Fruit fly (Drosophila melanogaster): ENCODE measurements around the gene CG13784.

CG13784 gene

DNA sequence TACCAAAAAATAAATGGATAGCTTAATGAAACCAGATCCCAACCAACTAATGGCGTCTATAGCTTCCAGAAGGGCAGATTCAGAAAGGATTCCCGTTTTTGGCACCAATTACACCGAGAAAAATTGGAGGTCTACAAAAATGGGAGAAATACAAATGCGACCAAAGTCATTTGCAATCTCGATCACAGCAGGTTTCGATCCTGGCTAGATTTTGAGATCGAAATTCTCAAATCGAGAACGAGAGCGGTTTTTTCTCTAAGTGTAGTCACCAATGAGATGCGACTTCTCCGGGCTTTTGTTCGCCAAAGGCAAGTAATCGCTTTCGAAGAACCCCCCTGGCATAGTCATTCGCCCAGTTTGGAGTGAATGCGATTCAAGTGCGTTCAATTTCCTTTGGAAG, 44.0 kb downstream of the CG13784 start (continued):
- TF ChIP-seq chif (GFP tag; optimal IDR thresholded peaks at IDR 0.05) (peak in 1 of 2 experiments; percentile 44), Ravus (GFP tag; IDR thresholded peaks at IDR 0.05) (no peak), CG17385 (GFP tag; optimal IDR thresholded peaks at IDR 0.05) (no peak), Mrtf (GFP tag; IDR thresholded peaks at IDR 0.05) (peak; percentile 43; the same call in 1 of the 3 replicates), kay (GFP tag; optimal IDR thresholded peaks at IDR 0.05) (no peak), CG7839 (tag; optimal IDR thresholded peaks at IDR 0.05) (peak; percentile 15), row (GFP tag; IDR thresholded peaks at IDR 0.05) (0 out of 3 replicates have a peak, but pooled peaks have one; percentile 10), CG6654 (GFP tag; optimal IDR thresholded peaks at IDR 0.05) (no peak), CG5245 (GFP tag; optimal IDR thresholded peaks at IDR 0.05) (peak; percentile 18)

DNA sequence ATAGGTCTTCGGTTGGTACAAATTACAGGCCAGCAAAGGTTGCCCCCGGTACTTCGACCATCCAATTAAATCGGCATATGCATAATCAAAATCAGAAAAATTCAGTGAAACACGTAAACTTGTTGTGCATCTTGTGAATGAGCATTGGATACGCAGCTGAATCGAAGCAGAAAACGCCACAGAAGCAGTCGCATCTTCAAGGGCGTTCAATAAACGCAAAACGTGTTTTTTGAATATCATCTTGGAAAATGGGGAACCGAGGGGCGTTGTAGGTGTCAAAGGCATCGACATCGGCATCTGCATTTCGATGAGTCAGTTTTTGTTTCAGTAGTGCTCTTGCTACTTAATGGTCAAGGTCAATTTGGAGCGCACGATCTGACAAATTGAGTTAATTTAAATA, 45.5 kb downstream of the CG13784 start:
- no peak for TF ChIP-seq hb (GFP tag; IDR thresholded peaks at IDR 0.05; ENCODE audit: partially characterized antibody)
- no peak for TF ChIP-seq Sry-β (GFP tag; optimal IDR thresholded peaks at IDR 0.05)
- TF ChIP-seq gsb-n (tag; optimal IDR thresholded peaks at IDR 0.05), result peak; percentile 16
- TF ChIP-seq Awh (GFP tag; IDR thresholded peaks at IDR 0.05), result peak; percentile 9; the same call in 1 of the 2 replicates
- peak in 1 of 2 experiments; percentile 41 for TF ChIP-seq Eip74EF (GFP tag; optimal IDR thresholded peaks at IDR 0.05)
- no peak for TF ChIP-seq CG4854 (GFP tag; optimal IDR thresholded peaks at IDR 0.05)
- no peak for TF ChIP-seq az2 (GFP tag; optimal IDR thresholded peaks at IDR 0.05)
- TF ChIP-seq CG12236 (GFP tag; optimal IDR thresholded peaks at IDR 0.05), result no peak
- no peak for TF ChIP-seq ewg (GFP tag; optimal IDR thresholded peaks at IDR 0.05)
- no peak for TF ChIP-seq Oli (tag; optimal IDR thresholded peaks at IDR 0.05)
- TF ChIP-seq schlank (tag; optimal IDR thresholded peaks at IDR 0.05), result no peak
- TF ChIP-seq MBD-R2 (GFP tag; IDR thresholded peaks at IDR 0.05), result no peak
- no peak for TF ChIP-seq cad (GFP tag; optimal IDR thresholded peaks at IDR 0.05)
- TF ChIP-seq tup (GFP tag; optimal IDR thresholded peaks at IDR 0.05), result no peak
- TF ChIP-seq HLHmδ (GFP tag; optimal IDR thresholded peaks at IDR 0.05), result no peak
- TF ChIP-seq br (optimal IDR thresholded peaks at IDR 0.05), result no peak
- no peak for TF ChIP-seq CG12942 (GFP tag; optimal IDR thresholded peaks at IDR 0.05)
- TF ChIP-seq sd (tag; optimal IDR thresholded peaks at IDR 0.05), result peak; percentile 29
- TF ChIP-seq dimm (GFP tag; IDR thresholded peaks at IDR 0.05), result no peak
- no peak for TF ChIP-seq CG17612 (GFP tag; IDR thresholded peaks at IDR 0.05)
- TF ChIP-seq CG16815 (GFP tag; optimal IDR thresholded peaks at IDR 0.05), result no peak
- TF ChIP-seq CG33557 (GFP tag; optimal IDR thresholded peaks at IDR 0.05), result no peak
- TF ChIP-seq vvl (GFP tag; IDR thresholded peaks at IDR 0.05), result peak; percentile 62
- TF ChIP-seq gce (GFP tag; IDR thresholded peaks at IDR 0.05), result no peak
- no peak for TF ChIP-seq CG9797 (GFP tag; optimal IDR thresholded peaks at IDR 0.05)
- TF ChIP-seq pros (GFP tag; optimal IDR thresholded peaks at IDR 0.05), result peak; percentile 81
- TF ChIP-seq chinmo (GFP tag; IDR thresholded peaks at IDR 0.05; ENCODE audit: partially characterized antibody), result peak; percentile 83; the same call in 2 of the 4 replicates
- TF ChIP-seq Dip2 (GFP tag; IDR thresholded peaks at IDR 0.05), result no peak
- peak; percentile 13 for TF ChIP-seq CG15269 (tag; optimal IDR thresholded peaks at IDR 0.05)
- TF ChIP-seq CG9609 (GFP tag; optimal IDR thresholded peaks at IDR 0.05), result no peak
- no peak for TF ChIP-seq H15 (GFP tag; IDR thresholded peaks at IDR 0.05)
- no peak for TF ChIP-seq Fer3 (tag; optimal IDR thresholded peaks at IDR 0.05)
- TF ChIP-seq CG6854 (GFP tag; optimal IDR thresholded peaks at IDR 0.05), result no peak
- no peak for TF ChIP-seq NfI (GFP tag; optimal IDR thresholded peaks at IDR 0.05)

Data from whole organism, embryonic.